Fruit fly (Drosophila melanogaster) whole organism, prepupa: ENCODE measurements around the gene CG43755.

ENCODE experiments used
- Blimp-1 ChIP-seq: fragments of 200-800 bp; sonication (Bioruptor generic); optimal IDR thresholded peaks from 3 replicates; lab custom pipeline; 2017; ENCODE audit warnings: missing biosample characterization, missing genetic modification characterization, mild to moderate bottlenecking, moderate library complexity, missing genetic modification reagents
- CG11762 ChIP-seq: fragments of 200-800 bp; sonication (Bioruptor generic); optimal IDR thresholded peaks from 3 replicates; lab custom pipeline; 2016; ENCODE audit warnings: missing biosample characterization, missing genetic modification characterization; ENCODE audit not compliant: insufficient read depth

DNA sequence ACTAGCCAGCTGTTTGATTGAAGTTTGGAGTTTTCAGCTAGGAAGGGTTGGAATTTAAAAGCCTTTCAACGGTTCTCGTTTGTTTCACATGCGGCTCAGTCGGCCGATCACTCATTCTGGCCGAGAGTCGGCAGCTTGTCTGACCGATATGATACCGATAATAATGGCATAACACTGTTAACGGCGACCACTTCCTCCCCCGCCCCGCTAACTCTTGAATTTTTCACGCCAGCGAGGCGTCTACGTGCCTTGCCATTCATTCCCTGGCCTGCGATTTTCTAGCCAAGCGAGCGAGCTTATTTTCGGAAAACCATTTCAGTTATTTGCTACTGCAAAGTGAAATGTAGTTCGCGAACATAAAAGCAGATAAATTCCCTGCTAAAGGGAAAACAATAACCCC lies 29.6 kb downstream of the CG43755 start:
- no peak for TF ChIP-seq Blimp-1 (GFP tag; lab: Kevin White, UChicago)
- no peak for TF ChIP-seq CG11762 (GFP tag; lab: Kevin White, UChicago)
